Fruit fly (Drosophila melanogaster) whole organism, larva: ENCODE data around the gene Sprn.

Source experiments
- noc ChIP-seq: fragments of 200-800 bp; sonication (Bioruptor generic); optimal IDR thresholded peaks from 3 replicates; lab custom pipeline; 2019; ENCODE audit warnings: missing biosample characterization, mild to moderate bottlenecking, missing genetic modification characterization, moderate library complexity

The Sprn gene

DNA sequence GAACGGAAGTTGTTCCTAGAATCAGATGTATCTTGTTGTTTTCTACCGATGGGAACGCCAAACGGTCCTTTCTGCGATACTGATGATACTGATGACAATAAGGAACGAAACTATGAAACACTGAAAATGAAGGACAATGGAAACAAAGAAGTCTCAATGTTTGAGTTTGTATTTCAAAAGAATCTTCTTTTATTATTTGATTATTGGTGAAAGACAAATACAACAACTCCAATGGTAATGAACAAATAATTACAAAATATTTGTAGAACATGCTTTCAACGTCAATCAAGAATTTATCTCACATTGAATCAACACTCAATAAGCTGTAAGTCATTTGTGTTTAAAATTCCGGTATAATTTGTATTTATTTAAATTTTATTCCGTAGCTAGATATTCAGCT lies at the start of gene Sprn:
Sprn (plus strand) TSS at position 301 of the 400 bp plus-strand sequence.
- no peak for TF ChIP-seq noc (tag; lab: Kevin White, UChicago)

- no peak for TF ChIP-seq noc (tag; lab: Kevin White, UChicago)
Observed at dm6 chr3L:11831199-11831598, 47.7 kb upstream of the Sprn start.

dm6 chr3L:11832360-11833295 lies 46.3 kb upstream of the Sprn start:
- TF ChIP-seq noc (tag; lab: Kevin White, UChicago): no peak

dm6 chr3L:11833296-11833717 lies 45.6 kb upstream of the Sprn start, which contains the start of gene CycA:
CycA (minus strand) TSS chr3L:11833578.
- TF ChIP-seq noc (tag; lab: Kevin White, UChicago): no peak

- no peak for TF ChIP-seq noc (tag; lab: Kevin White, UChicago)
Observed at dm6 chr3L:11836575-11837077, 42.3 kb upstream of the Sprn start, which contains the start of gene CG43064. CG43064 (minus strand) TSS chr3L:11836721.

dm6 chr3L:11847703-11848102 lies 31.2 kb upstream of the Sprn start, which contains the start of gene CG12521:
CG12521 (minus strand) TSS chr3L:11847803.
- TF ChIP-seq noc (tag; lab: Kevin White, UChicago): no peak

- TF ChIP-seq noc (tag; lab: Kevin White, UChicago): no peak
Observed at dm6 chr3L:11852924-11853323, 26.0 kb upstream of the Sprn start.

DNA sequence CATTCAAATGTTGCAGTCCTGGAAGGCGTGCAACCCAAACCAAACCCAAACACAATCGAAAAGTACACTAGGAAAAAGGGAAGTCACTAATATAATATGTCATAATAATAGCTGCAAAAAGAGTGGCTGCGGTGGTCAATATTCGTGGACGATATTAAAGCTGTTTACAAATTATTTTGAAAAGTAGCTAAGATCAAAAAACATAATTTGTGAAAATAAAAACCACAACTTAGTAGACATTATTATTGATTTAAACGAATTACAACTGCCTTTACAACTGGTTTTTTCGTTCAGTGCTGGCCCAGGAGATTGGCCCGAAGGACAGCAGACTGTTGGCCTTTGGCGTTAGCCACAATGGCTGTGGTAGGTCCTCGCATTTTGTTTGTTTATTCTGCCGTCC lies 20.2 kb upstream of the Sprn start:
- no peak for TF ChIP-seq noc (tag; lab: Kevin White, UChicago)

- no peak for TF ChIP-seq noc (tag; lab: Kevin White, UChicago)
Observed at dm6 chr3L:11862266-11862665, 16.6 kb upstream of the Sprn start.

- no peak for TF ChIP-seq noc (tag; lab: Kevin White, UChicago)
Observed at dm6 chr3L:11863587-11863986, 15.3 kb upstream of the Sprn start.

DNA sequence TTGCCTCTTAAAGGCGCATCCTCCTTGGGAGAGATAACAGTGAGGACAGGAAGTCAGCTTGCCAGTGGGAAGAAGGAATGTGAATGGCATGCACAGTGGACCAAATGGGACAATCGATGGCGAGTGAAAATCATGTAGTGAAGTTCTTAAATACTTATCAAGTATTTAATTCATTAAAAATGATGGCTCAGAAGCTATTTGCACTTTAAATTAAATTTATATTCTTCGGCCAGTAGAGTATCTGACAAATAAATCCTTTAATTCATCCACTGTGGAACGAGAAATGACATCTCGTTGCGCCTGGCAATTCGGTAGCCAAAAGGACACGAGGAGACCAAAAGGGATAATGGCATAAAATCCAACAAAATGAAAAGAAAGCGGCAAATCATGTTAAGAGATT lies 9.6 kb upstream of the Sprn start:
- no peak for TF ChIP-seq noc (tag; lab: Kevin White, UChicago)

dm6 chr3L:11871205-11871604 lies 7.7 kb upstream of the Sprn start, which contains the start of gene CG5906:
CG5906 (minus strand) TSS chr3L:11871305.
- TF ChIP-seq noc (tag; lab: Kevin White, UChicago): no peak

- no peak for TF ChIP-seq noc (tag; lab: Kevin White, UChicago)
Observed at dm6 chr3L:11874758-11875157, 4.2 kb upstream of the Sprn start.

DNA sequence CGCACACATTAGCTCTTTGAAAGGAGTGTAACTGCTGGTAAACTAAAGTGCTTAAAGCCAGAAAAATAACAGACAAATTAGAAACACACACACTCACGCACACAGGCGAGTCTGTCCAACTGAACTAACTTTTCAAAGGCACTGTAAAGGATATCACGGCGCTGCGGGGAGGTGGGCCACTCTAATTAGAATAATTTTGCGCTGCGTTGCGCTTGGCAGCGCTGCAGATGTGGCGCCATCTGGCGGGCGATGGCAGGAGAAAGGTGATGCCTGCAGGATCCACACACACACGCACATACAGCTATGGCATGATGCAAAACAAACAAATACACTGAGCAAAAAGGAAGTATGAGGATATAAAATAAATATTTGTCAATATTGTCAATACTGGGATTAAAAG lies 2.9 kb upstream of the Sprn start:
- TF ChIP-seq noc (tag; lab: Kevin White, UChicago): no peak

DNA sequence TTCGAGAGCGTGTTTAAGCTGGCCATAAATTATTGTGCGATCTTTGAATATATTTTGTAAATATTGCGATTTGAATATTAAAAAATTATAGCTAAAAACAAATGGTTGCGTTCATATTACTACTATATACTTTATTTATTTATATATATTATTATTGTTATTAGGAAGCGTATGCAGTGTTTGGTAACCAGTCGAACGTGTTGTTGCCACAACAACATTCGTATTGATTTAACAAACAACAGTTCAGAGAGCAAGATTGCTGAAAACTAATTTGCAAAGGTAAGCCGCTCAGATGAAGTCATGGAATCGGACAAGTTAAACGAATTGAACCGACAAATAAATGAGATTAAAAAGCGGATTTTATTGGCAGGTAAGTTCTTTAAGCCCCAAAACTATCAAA lies 2.2 kb downstream of the Sprn start, which contains the start of gene CCDC151:
CCDC151 (plus strand) TSS at position 301 of the 400 bp plus-strand sequence.
- no peak for TF ChIP-seq noc (tag; lab: Kevin White, UChicago)

- no peak for TF ChIP-seq noc (tag; lab: Kevin White, UChicago)
Observed at dm6 chr3L:11888910-11889309, 10.0 kb downstream of the Sprn start, which contains the start of gene CG5897. CG5897 (minus strand) TSS chr3L:11889010.
